Worm (Caenorhabditis elegans): ENCODE data around the gene srd-12.

Gene srd-12

DNA sequence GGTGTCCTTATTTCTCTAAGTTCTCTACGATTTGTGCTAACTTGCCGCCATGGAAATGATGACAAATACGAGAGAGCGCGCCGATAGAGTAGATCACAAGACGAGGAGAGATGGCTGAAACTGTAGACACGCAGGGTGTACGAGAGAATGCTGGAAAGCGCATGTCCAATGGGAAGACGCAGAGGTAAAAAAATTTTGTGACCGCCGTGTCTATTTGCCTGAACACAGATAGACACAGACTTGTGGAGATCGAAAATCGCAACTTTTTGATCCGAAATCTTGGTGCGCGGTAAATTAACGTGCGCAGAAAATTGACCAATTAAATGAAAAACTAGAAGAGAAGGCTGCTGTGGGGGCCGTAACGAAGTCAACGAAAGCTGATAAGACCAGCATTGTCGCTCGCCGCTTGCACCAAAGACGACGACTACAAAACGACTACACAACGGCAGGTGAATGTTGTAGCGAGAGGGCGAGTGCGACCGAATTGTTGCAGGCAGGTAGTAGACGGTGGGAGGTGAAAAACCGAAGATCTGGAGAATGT is 27.1 kb upstream of the srd-12 start (continued):
- TF ChIP-seq ceh-24 (tag; optimal IDR thresholded peaks at IDR 0.05) (no peak), syd-9 (tag; optimal IDR thresholded peaks at IDR 0.05) (no peak), ceh-9 (tag; optimal IDR thresholded peaks at IDR 0.05) (no peak), tbx-2 (tag; optimal IDR thresholded peaks at IDR 0.05) (peak; percentile 50), ceh-2 (tag; optimal IDR thresholded peaks at IDR 0.05) (no peak), ref-2 (tag; optimal IDR thresholded peaks at IDR 0.05) (peak; percentile 46), ttx-3 (tag; optimal IDR thresholded peaks at IDR 0.05) (no peak), fax-1 (tag; optimal IDR thresholded peaks at IDR 0.05) (no peak), sox-2 (GFP tag; IDR thresholded peaks at IDR 0.05) (no peak), ceh-31 (tag; optimal IDR thresholded peaks at IDR 0.05) (peak; percentile 35), lim-6 (tag; optimal IDR thresholded peaks at IDR 0.05) (no peak), pag-3 (tag; optimal IDR thresholded peaks at IDR 0.05; ENCODE audit: borderline replicate concordance) (no peak), C08G9.2 (tag; optimal IDR thresholded peaks at IDR 0.05) (no peak), pha-2 (tag; optimal IDR thresholded peaks at IDR 0.05) (no peak), K02D7.2 (tag; optimal IDR thresholded peaks at IDR 0.05) (no peak), ahr-1 (tag; optimal IDR thresholded peaks at IDR 0.05) (no peak)

- TF ChIP-seq unc-86 (tag; optimal IDR thresholded peaks at IDR 0.05) (no peak), ttx-3 (tag; optimal IDR thresholded peaks at IDR 0.05) (no peak), unc-42 (tag; optimal IDR thresholded peaks at IDR 0.05) (no peak), nfya-1 (tag; optimal IDR thresholded peaks at IDR 0.05) (peak; percentile 22), ceh-48 (tag; optimal IDR thresholded peaks at IDR 0.05) (no peak), T23F11.4 (GFP tag; optimal IDR thresholded peaks at IDR 0.05) (no peak), npax-4 (tag; optimal IDR thresholded peaks at IDR 0.05) (no peak), fkh-10 (GFP tag; optimal IDR thresholded peaks at IDR 0.05) (no peak), rnt-1 (tag; optimal IDR thresholded peaks at IDR 0.05) (no peak), unc-55 (GFP tag; optimal IDR thresholded peaks at IDR 0.05) (peak; percentile 33), ceh-30 (tag; optimal IDR thresholded peaks at IDR 0.05) (peak; percentile 57), zip-5 (tag; optimal IDR thresholded peaks at IDR 0.05) (no peak), ceh-2 (tag; optimal IDR thresholded peaks at IDR 0.05) (no peak), ceh-18 (tag; optimal IDR thresholded peaks at IDR 0.05) (no peak), ztf-16 (tag; optimal IDR thresholded peaks at IDR 0.05) (no peak), pat-9 (tag; optimal IDR thresholded peaks at IDR 0.05) (no peak), dve-1 (tag; optimal IDR thresholded peaks at IDR 0.05) (peak; percentile 60), ceh-19 (GFP tag; optimal IDR thresholded peaks at IDR 0.05) (no peak), ama-1 (optimal IDR thresholded peaks at IDR 0.05) (no peak), pax-1 (tag; optimal IDR thresholded peaks at IDR 0.05) (no peak)
Measured at ce11 chrIV:5655966-5656389, 25.9 kb upstream of the srd-12 start.

DNA sequence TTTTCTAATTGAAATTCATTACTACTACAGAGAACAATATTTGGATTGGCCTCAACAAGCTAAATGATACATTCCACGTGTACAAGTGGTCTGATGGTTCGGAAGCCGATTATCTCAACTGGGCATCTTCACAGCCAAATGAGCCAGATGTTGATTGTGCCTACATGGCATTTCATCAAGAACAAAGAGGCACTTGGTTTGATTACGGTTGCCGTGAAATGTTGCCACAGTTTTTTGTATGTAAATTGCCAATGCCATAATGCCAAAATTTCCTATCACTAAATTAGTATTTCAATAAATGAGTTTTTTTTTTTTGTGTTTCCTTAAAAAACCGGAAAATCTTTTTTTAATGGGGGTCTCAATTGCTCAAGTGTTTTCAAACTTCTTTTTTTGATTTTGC is 24.6 kb upstream of the srd-12 start:
- TF ChIP-seq npax-4 (tag; optimal IDR thresholded peaks at IDR 0.05) (no peak), dmd-4 (tag; optimal IDR thresholded peaks at IDR 0.05; ENCODE audit: borderline replicate concordance) (no peak), ceh-48 (tag; optimal IDR thresholded peaks at IDR 0.05) (no peak), tbx-2 (tag; optimal IDR thresholded peaks at IDR 0.05) (no peak), ceh-34 (tag; optimal IDR thresholded peaks at IDR 0.05) (no peak), unc-86 (tag; optimal IDR thresholded peaks at IDR 0.05) (no peak), hlh-30 (tag; optimal IDR thresholded peaks at IDR 0.05; ENCODE audit: insufficient read depth) (no peak), ttx-3 (tag; optimal IDR thresholded peaks at IDR 0.05) (no peak), elt-4 (tag; optimal IDR thresholded peaks at IDR 0.05) (no peak), F13H6.1 (tag; optimal IDR thresholded peaks at IDR 0.05) (no peak), che-1 (tag; optimal IDR thresholded peaks at IDR 0.05) (no peak), pqm-1 (tag; optimal IDR thresholded peaks at IDR 0.05) (no peak), pag-3 (tag; optimal IDR thresholded peaks at IDR 0.05; ENCODE audit: borderline replicate concordance) (no peak)
